Worm (Caenorhabditis elegans): ENCODE data around the gene num-1.

num-1 gene

DNA sequence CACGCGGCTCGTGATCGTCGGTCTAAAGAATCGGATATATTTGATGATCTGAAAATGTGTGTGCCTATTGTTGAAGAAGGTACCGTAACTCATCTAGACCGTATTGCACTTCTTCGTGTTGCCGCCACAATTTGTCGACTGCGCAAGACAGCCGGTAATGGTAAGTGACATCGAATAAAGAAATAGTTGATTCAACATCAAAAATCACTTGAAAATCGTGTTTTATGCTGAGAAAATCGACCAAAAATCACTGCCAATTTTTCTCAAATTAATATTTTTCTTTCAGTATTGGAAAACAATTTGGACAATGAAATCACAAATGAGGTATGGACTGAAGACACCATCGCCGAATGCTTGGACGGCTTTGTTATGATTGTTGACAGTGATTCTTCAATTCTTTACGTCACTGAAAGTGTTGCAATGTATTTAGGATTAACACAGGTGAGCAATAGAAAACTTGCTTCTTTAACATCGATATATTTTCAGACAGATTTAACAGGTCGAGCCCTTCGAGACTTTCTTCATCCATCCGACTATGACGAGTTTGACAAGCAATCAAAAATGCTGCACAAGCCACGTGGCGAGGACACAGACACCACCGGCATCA lies 48.2 kb upstream of the num-1 start:
- TF ChIP-seq unc-62 (GFP tag; optimal IDR thresholded peaks at IDR 0.05) (no peak), ZK185.1 (tag; optimal IDR thresholded peaks at IDR 0.05; ENCODE audit: poor library complexity, severe bottlenecking) (no peak), cebp-1 (GFP tag; IDR thresholded peaks at IDR 0.05) (no peak), cebp-1 (tag; optimal IDR thresholded peaks at IDR 0.05) (no peak), pha-4 (tag; optimal IDR thresholded peaks at IDR 0.05) (no peak), cebp-2 (GFP tag; IDR thresholded peaks at IDR 0.05) (no peak), attf-3 (GFP tag; conservative IDR thresholded peaks at IDR 0.05) (no peak), ceh-100 (GFP tag; IDR thresholded peaks at IDR 0.05) (no peak), Y95B8A.8 (GFP tag; IDR thresholded peaks at IDR 0.05) (no peak), ceh-58 (GFP tag; IDR thresholded peaks at IDR 0.05) (no peak), Y67H2A.10 (GFP tag; conservative IDR thresholded peaks at IDR 0.05) (no peak), F57A8.1 (GFP tag; optimal IDR thresholded peaks at IDR 0.05) (no peak), lin-40 (tag; optimal IDR thresholded peaks at IDR 0.05) (no peak), pbrm-1 (GFP tag; IDR thresholded peaks at IDR 0.05) (no peak), akir-1 (GFP tag; optimal IDR thresholded peaks at IDR 0.05) (no peak), egl-44 (GFP tag; IDR thresholded peaks at IDR 0.05) (no peak), B0019.2 (GFP tag; conservative IDR thresholded peaks at IDR 0.05) (no peak), F37B4.10 (GFP tag; IDR thresholded peaks at IDR 0.05) (no peak), aptf-3 (GFP tag; IDR thresholded peaks at IDR 0.05) (no peak), ceh-27 (GFP tag; optimal IDR thresholded peaks at IDR 0.05) (no peak), ceh-40 (GFP tag; IDR thresholded peaks at IDR 0.05) (no peak)

DNA sequence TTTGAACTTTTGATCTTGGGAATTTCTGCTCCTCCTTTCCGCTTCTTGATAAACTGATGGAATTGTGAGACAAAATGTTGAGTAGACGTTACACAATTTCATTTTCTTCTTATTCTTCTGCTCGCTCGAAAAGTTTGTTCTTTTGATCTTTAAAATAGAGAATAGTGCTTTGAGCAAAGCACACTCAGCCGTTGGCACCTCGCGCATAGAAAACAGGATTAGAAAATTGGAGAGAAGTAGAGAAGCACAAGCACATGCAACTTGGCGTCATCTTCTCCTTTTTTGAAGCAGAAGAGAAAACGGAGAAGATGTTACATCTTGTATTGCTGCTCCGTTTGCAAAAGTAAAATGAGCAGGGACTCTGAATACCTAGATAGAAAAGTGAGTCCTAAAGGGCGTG lies 47.4 kb upstream of the num-1 start:
- peak; percentile 96 for TF ChIP-seq madf-10 (tag; optimal IDR thresholded peaks at IDR 0.05)
- TF ChIP-seq F23B12.7 (tag; optimal IDR thresholded peaks at IDR 0.05; ENCODE audit: insufficient read depth): no peak
- TF ChIP-seq ceh-27 (GFP tag; optimal IDR thresholded peaks at IDR 0.05): peak; percentile 11
- no peak for TF ChIP-seq cebp-1 (GFP tag; IDR thresholded peaks at IDR 0.05)
- TF ChIP-seq cebp-1 (tag; optimal IDR thresholded peaks at IDR 0.05): peak; percentile 22
- TF ChIP-seq atf-7 (tag; optimal IDR thresholded peaks at IDR 0.05): peak; percentile 25
- TF ChIP-seq lin-40 (tag; optimal IDR thresholded peaks at IDR 0.05): peak; percentile 31
- TF ChIP-seq hlh-12 (tag; optimal IDR thresholded peaks at IDR 0.05): no peak
- no peak for TF ChIP-seq ama-1 (optimal IDR thresholded peaks at IDR 0.05)
- peak in 1 of 2 experiments; percentile 61 for TF ChIP-seq ama-1 (GFP tag; optimal IDR thresholded peaks at IDR 0.05)
- no peak for TF ChIP-seq nhr-120 (GFP tag; IDR thresholded peaks at IDR 0.05)
- peak; percentile 5 for TF ChIP-seq somi-1 (GFP tag; optimal IDR thresholded peaks at IDR 0.05)
- TF ChIP-seq let-607 (tag; optimal IDR thresholded peaks at IDR 0.05): peak in 1 of 2 experiments; percentile 12
- no peak for TF ChIP-seq repo-1 (tag; optimal IDR thresholded peaks at IDR 0.05)

- TF ChIP-seq snpc-1.1 (tag; optimal IDR thresholded peaks at IDR 0.05; ENCODE audit: insufficient read depth) (no peak), aptf-3 (GFP tag; IDR thresholded peaks at IDR 0.05) (no peak), ztf-28 (GFP tag; IDR thresholded peaks at IDR 0.05) (no peak), C17E4.6 (GFP tag; IDR thresholded peaks at IDR 0.05) (no peak), lin-40 (tag; optimal IDR thresholded peaks at IDR 0.05) (no peak), K11D2.4 (GFP tag; IDR thresholded peaks at IDR 0.05) (no peak), hmg-1.2 (GFP tag; IDR thresholded peaks at IDR 0.05) (0 out of 2 replicates have a peak, but pooled peaks have one; percentile 13), sea-2 (GFP tag; IDR thresholded peaks at IDR 0.05) (no peak), attf-6 (GFP tag; IDR thresholded peaks at IDR 0.05) (no peak), cebp-1 (GFP tag; IDR thresholded peaks at IDR 0.05) (no peak), cebp-1 (tag; optimal IDR thresholded peaks at IDR 0.05) (peak; percentile 26), ztf-25 (GFP tag; IDR thresholded peaks at IDR 0.05) (peak; percentile 26; the same call in 1 of the 2 replicates), sdz-38 (tag; optimal IDR thresholded peaks at IDR 0.05) (no peak), ceh-58 (GFP tag; IDR thresholded peaks at IDR 0.05) (0 out of 2 replicates have a peak, but pooled peaks have one; percentile 27), B0336.3 (GFP tag; IDR thresholded peaks at IDR 0.05) (peak; percentile 19; the same call in 1 of the 2 replicates), sptf-2 (GFP tag; optimal IDR thresholded peaks at IDR 0.05) (no peak), Y56A3A.18 (GFP tag; IDR thresholded peaks at IDR 0.05) (0 out of 2 replicates have a peak, but pooled peaks have one; percentile 27), egrh-3 (GFP tag; IDR thresholded peaks at IDR 0.05) (peak; percentile 50; the same call in 1 of the 2 replicates), F52B5.7 (tag; optimal IDR thresholded peaks at IDR 0.05) (peak; percentile 51), zfh-2 (GFP tag; conservative IDR thresholded peaks at IDR 0.05) (peak; percentile 74), repo-1 (tag; optimal IDR thresholded peaks at IDR 0.05) (peak; percentile 36)
These were observed 46.0 kb upstream of the num-1 start for ce11 chrV:20783642-20784041.
